Worm (Caenorhabditis elegans): ENCODE data around the gene H06I04.6.

The H06I04.6 gene

DNA sequence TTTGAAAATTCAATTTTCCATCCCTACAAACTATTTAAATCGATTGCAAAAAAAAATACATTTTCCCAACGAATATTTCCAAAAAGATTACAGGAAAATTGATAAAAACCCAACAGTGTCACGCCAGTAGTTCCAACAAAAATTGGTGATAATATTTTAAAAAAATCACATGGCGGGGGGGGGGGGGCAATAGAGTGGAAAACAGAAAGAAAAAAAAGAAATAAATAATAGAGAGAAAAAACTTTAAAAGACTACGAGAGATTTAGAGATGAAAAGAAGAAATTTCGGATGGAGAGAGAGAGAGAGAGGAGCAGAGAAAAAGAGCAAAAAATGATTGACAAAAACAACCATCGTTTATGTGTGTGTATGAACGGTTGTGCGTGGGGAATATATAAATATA lies 29.7 kb downstream of the H06I04.6 start:
- no peak for TF ChIP-seq ztf-4 (tag; optimal IDR thresholded peaks at IDR 0.05)
- TF ChIP-seq ztf-1 (GFP tag; conservative IDR thresholded peaks at IDR 0.05), result no peak
- no peak for TF ChIP-seq alr-1 (tag; optimal IDR thresholded peaks at IDR 0.05)
- TF ChIP-seq dmd-4 (tag; optimal IDR thresholded peaks at IDR 0.05), result no peak
- no peak for TF ChIP-seq nhr-11 (tag; optimal IDR thresholded peaks at IDR 0.05)
- TF ChIP-seq C34F6.9 (tag; optimal IDR thresholded peaks at IDR 0.05), result peak; percentile 21
- no peak for TF ChIP-seq aly-2 (tag; optimal IDR thresholded peaks at IDR 0.05)
- TF ChIP-seq snpc-4 (tag; optimal IDR thresholded peaks at IDR 0.05), result no peak
- TF ChIP-seq unc-55 (GFP tag; optimal IDR thresholded peaks at IDR 0.05), result peak; percentile 1
- no peak for TF ChIP-seq nhr-6 (tag; optimal IDR thresholded peaks at IDR 0.05)
- no peak for TF ChIP-seq sem-4 (tag; optimal IDR thresholded peaks at IDR 0.05)
- peak in 1 of 2 experiments; percentile 10 for TF ChIP-seq lsy-2 (tag; optimal IDR thresholded peaks at IDR 0.05)
- TF ChIP-seq nhr-129 (tag; optimal IDR thresholded peaks at IDR 0.05), result no peak
- no peak for TF ChIP-seq F13H6.1 (tag; optimal IDR thresholded peaks at IDR 0.05)
- no peak for TF ChIP-seq nhr-77 (tag; optimal IDR thresholded peaks at IDR 0.05)
- no peak for TF ChIP-seq egl-27 (tag; optimal IDR thresholded peaks at IDR 0.05)
- TF ChIP-seq ama-1 (optimal IDR thresholded peaks at IDR 0.05), result no peak
- no peak for TF ChIP-seq elt-3 (tag; optimal IDR thresholded peaks at IDR 0.05)
- TF ChIP-seq ztf-11 (tag; optimal IDR thresholded peaks at IDR 0.05), result no peak
- no peak for TF ChIP-seq zag-1 (tag; optimal IDR thresholded peaks at IDR 0.05)
- no peak for TF ChIP-seq mbf-1 (tag; optimal IDR thresholded peaks at IDR 0.05)
- no peak for TF ChIP-seq crh-2 (tag; optimal IDR thresholded peaks at IDR 0.05)
- no peak for TF ChIP-seq blmp-1 (tag; optimal IDR thresholded peaks at IDR 0.05; ENCODE audit: insufficient read depth)
- TF ChIP-seq lin-13 (GFP tag; optimal IDR thresholded peaks at IDR 0.05), result no peak
- TF ChIP-seq mdl-1 (tag; optimal IDR thresholded peaks at IDR 0.05), result no peak
- TF ChIP-seq mab-5 (tag; optimal IDR thresholded peaks at IDR 0.05), result no peak
- peak; percentile 0 for TF ChIP-seq sma-9 (GFP tag; optimal IDR thresholded peaks at IDR 0.05)
- no peak for TF ChIP-seq sma-9 (tag; optimal IDR thresholded peaks at IDR 0.05)

- TF ChIP-seq ama-1 (optimal IDR thresholded peaks at IDR 0.05), result no peak
- no peak for TF ChIP-seq Y55F3AM.14 (GFP tag; optimal IDR thresholded peaks at IDR 0.05)
- TF ChIP-seq nhr-6 (tag; optimal IDR thresholded peaks at IDR 0.05), result no peak
- no peak for TF ChIP-seq sma-9 (GFP tag; optimal IDR thresholded peaks at IDR 0.05)
- no peak for TF ChIP-seq sma-9 (tag; optimal IDR thresholded peaks at IDR 0.05)
- no peak for TF ChIP-seq C34F6.9 (tag; optimal IDR thresholded peaks at IDR 0.05)
These were observed 30.2 kb downstream of the H06I04.6 start for ce11 chrIII:3033931-3034330.

- TF ChIP-seq lin-13 (GFP tag; optimal IDR thresholded peaks at IDR 0.05) (no peak), alr-1 (tag; optimal IDR thresholded peaks at IDR 0.05) (no peak), R02D3.7 (tag; optimal IDR thresholded peaks at IDR 0.05) (no peak), ceh-82 (tag; optimal IDR thresholded peaks at IDR 0.05) (no peak), zag-1 (tag; optimal IDR thresholded peaks at IDR 0.05) (no peak), snpc-4 (tag; optimal IDR thresholded peaks at IDR 0.05) (no peak), ZK546.5 (tag; optimal IDR thresholded peaks at IDR 0.05) (no peak), nhr-12 (tag; optimal IDR thresholded peaks at IDR 0.05) (no peak), lin-11 (tag; optimal IDR thresholded peaks at IDR 0.05) (no peak), ceh-16 (tag; optimal IDR thresholded peaks at IDR 0.05) (no peak), sem-4 (tag; optimal IDR thresholded peaks at IDR 0.05) (no peak)
These were observed 30.6 kb downstream of the H06I04.6 start for ce11 chrIII:3033507-3033906.

ce11 chrIII:3031017-3031756 lies 33.0 kb downstream of the H06I04.6 start:
- TF ChIP-seq lsy-2 (tag; optimal IDR thresholded peaks at IDR 0.05), result peak in 1 of 2 experiments; percentile 25
- no peak for TF ChIP-seq gmeb-1 (tag; optimal IDR thresholded peaks at IDR 0.05)
- TF ChIP-seq elt-1 (tag; optimal IDR thresholded peaks at IDR 0.05), result no peak
- TF ChIP-seq lin-11 (tag; optimal IDR thresholded peaks at IDR 0.05), result no peak
- TF ChIP-seq Y55F3AM.14 (GFP tag; optimal IDR thresholded peaks at IDR 0.05), result peak; percentile 15
- no peak for TF ChIP-seq alr-1 (tag; optimal IDR thresholded peaks at IDR 0.05)
- TF ChIP-seq ZK546.5 (tag; optimal IDR thresholded peaks at IDR 0.05), result no peak

All from whole organism, L2 larva.